Worm (Caenorhabditis elegans): ENCODE results near the gene lron-7.

ce11 chrX:7329601-7330000 is 37.7 kb downstream of the lron-7 start, which contains the start of gene ttr-59:
- TF ChIP-seq dpl-1 (GFP tag; optimal IDR thresholded peaks at IDR 0.05) (no peak), unc-30 (tag; optimal IDR thresholded peaks at IDR 0.05) (no peak), ama-1 (optimal IDR thresholded peaks at IDR 0.05) (no peak), C34B4.2 (tag; optimal IDR thresholded peaks at IDR 0.05) (no peak), skn-1 (tag; optimal IDR thresholded peaks at IDR 0.05) (peak; percentile 24), pqm-1 (tag; optimal IDR thresholded peaks at IDR 0.05) (no peak), jun-1 (tag; optimal IDR thresholded peaks at IDR 0.05) (no peak), lin-14 (GFP tag; optimal IDR thresholded peaks at IDR 0.05) (peak; percentile 35), F16B12.6 (tag; optimal IDR thresholded peaks at IDR 0.05) (no peak)
